Worm (Caenorhabditis elegans): ENCODE results near the gene C27C12.4.
A peak's percentile ranks its signal among the peaks of the same experiment; 100 is the strongest.

The C27C12.4 gene

DNA sequence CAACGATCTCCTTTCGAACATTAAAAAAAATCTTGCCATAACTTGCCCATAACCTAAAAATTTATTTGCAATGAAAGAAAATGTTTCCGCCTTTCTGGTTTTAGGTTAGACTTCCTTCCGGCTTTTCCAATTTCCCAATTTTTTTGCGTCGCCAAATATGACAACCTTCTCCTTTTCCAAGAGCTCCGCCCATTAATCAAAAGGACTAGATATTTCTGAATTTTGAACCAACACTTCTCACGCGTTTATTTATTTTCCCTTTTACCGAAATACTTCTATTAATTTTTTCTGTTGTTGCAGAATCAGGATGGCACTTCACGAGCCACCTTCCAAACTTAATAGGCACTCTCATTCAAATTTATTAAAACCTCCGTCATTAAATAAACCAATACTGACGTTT is 8.2 kb upstream of the C27C12.4 start, which contains the start of gene egrh-1:
Gene egrh-1, plus strand, starts transcription at position 301 of the 400 bp plus-strand sequence.
- TF ChIP-seq fos-1 (tag; optimal IDR thresholded peaks at IDR 0.05) (no peak), efl-1 (optimal IDR thresholded peaks at IDR 0.05) (no peak), efl-1 (GFP tag; optimal IDR thresholded peaks at IDR 0.05 in 1 of 2) (no peak), unc-86 (tag; optimal IDR thresholded peaks at IDR 0.05) (no peak), tbx-2 (tag; optimal IDR thresholded peaks at IDR 0.05) (no peak)

DNA sequence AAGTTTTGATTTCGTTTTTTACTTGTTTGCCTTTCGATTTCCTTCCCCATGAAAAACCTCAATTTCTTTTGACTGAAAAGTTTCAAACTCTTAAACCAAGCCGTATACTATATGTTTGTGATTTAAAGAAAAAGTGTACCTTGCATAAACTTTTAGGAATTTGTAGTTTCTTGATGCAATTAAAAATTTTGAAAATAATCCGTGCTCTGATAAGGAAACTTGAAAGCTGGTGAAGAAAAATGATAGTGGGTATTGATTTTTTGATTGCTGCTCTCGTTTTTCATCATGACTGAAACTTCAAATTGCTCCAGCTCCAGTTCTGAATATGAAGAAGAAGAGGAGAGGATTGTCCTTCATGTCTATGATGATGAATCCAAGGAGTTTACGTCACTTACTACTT is 4.8 kb upstream of the C27C12.4 start, which contains the start of gene acd-3:
Gene acd-3, plus strand, starts transcription at position 222 of the 400 bp plus-strand sequence.
- TF ChIP-seq zag-1 (tag; optimal IDR thresholded peaks at IDR 0.05) (no peak), nhr-85 (tag) (peak; percentile 31)

DNA sequence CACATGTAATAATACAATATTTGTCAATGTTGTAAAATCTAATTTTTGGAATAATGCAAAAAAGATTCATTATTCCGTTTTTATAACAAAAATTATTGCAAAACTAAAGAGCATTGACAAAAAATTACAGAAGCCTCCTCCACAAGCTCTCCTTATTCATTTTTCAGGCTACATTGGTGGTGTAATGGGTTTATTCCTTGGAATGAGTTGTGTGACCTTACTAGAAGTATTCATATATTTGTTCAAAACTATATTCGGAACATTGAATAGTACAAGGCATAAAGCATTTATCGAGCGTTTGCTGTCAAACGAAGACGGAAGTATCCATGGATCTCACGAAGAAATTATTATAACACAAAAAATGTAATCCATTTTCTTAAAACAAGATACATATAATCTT is 2.0 kb upstream of the C27C12.4 start:
- no peak for TF ChIP-seq efl-1 (optimal IDR thresholded peaks at IDR 0.05)
- peak in 1 of 2 experiments; percentile 91 for TF ChIP-seq efl-1 (GFP tag; optimal IDR thresholded peaks at IDR 0.05 in 1 of 2)
- TF ChIP-seq nhr-90 (tag; optimal IDR thresholded peaks at IDR 0.05; ENCODE audit: poor library complexity), result no peak
- TF ChIP-seq unc-86 (tag; optimal IDR thresholded peaks at IDR 0.05), result no peak
- TF ChIP-seq nhr-85 (tag), result no peak

ce11 chrX:14861752-14862151 is 7.9 kb downstream of the C27C12.4 start, which contains the start of gene dmd-4:
Gene dmd-4, minus strand, starts transcription at chrX:14861852.
- no peak for TF ChIP-seq C04F5.9 (tag; optimal IDR thresholded peaks at IDR 0.05)
- no peak for TF ChIP-seq jun-1 (tag; optimal IDR thresholded peaks at IDR 0.05)
- no peak for TF ChIP-seq sup-37 (GFP tag; optimal IDR thresholded peaks at IDR 0.05)
- TF ChIP-seq fkh-8 (tag; optimal IDR thresholded peaks at IDR 0.05), result no peak
- no peak for TF ChIP-seq irx-1 (tag; optimal IDR thresholded peaks at IDR 0.05)
- no peak for TF ChIP-seq nhr-71 (tag; optimal IDR thresholded peaks at IDR 0.05)
- no peak for TF ChIP-seq unc-130 (tag; optimal IDR thresholded peaks at IDR 0.05)
- no peak for TF ChIP-seq nhr-84 (tag; optimal IDR thresholded peaks at IDR 0.05)
- TF ChIP-seq unc-86 (tag; optimal IDR thresholded peaks at IDR 0.05), result no peak
- no peak for TF ChIP-seq nhr-28 (tag; optimal IDR thresholded peaks at IDR 0.05)

- no peak for TF ChIP-seq aha-1 (tag; optimal IDR thresholded peaks at IDR 0.05)
- TF ChIP-seq isw-1 (GFP tag; IDR thresholded peaks at IDR 0.05), result no peak
- TF ChIP-seq lin-35 (GFP tag; optimal IDR thresholded peaks at IDR 0.05), result no peak
- no peak for TF ChIP-seq vab-15 (tag; optimal IDR thresholded peaks at IDR 0.05)
- TF ChIP-seq nhr-71 (tag; optimal IDR thresholded peaks at IDR 0.05), result no peak
- no peak for TF ChIP-seq efl-3 (GFP tag; optimal IDR thresholded peaks at IDR 0.05)
- no peak for TF ChIP-seq nhr-85 (tag)
- TF ChIP-seq nhr-12 (tag; optimal IDR thresholded peaks at IDR 0.05), result no peak
- no peak for TF ChIP-seq ceh-90 (tag; optimal IDR thresholded peaks at IDR 0.05)
- no peak for TF ChIP-seq snpc-4 (tag; optimal IDR thresholded peaks at IDR 0.05)
- no peak for TF ChIP-seq pax-3 (tag; optimal IDR thresholded peaks at IDR 0.05)
- TF ChIP-seq pqm-1 (tag; optimal IDR thresholded peaks at IDR 0.05), result no peak
- TF ChIP-seq sup-37 (GFP tag; optimal IDR thresholded peaks at IDR 0.05), result no peak
- no peak for TF ChIP-seq mef-2 (tag; optimal IDR thresholded peaks at IDR 0.05)
- TF ChIP-seq Y116A8C.19 (tag; optimal IDR thresholded peaks at IDR 0.05; ENCODE audit: borderline replicate concordance), result no peak
- no peak for TF ChIP-seq rnt-1 (tag; optimal IDR thresholded peaks at IDR 0.05)
- no peak for TF ChIP-seq nhr-19 (GFP tag; conservative IDR thresholded peaks at IDR 0.05)
- no peak for TF ChIP-seq F16B12.6 (tag; optimal IDR thresholded peaks at IDR 0.05)
Observed at ce11 chrX:14865744-14866143, 11.9 kb downstream of the C27C12.4 start, which contains the start of gene C27C12.3. Gene C27C12.3, minus strand, starts transcription at chrX:14865844.

ce11 chrX:14868200-14868599 is 14.3 kb downstream of the C27C12.4 start, which contains the start of gene F31F6.1:
Gene F31F6.1, minus strand, starts transcription at chrX:14868300.
- TF ChIP-seq nhr-85 (tag) (no peak), grh-1 (GFP tag; IDR thresholded peaks at IDR 0.05) (no peak), efl-3 (GFP tag; optimal IDR thresholded peaks at IDR 0.05) (no peak), lsy-2 (tag; optimal IDR thresholded peaks at IDR 0.05) (no peak), C34B4.2 (tag; optimal IDR thresholded peaks at IDR 0.05) (no peak), nhr-76 (tag; optimal IDR thresholded peaks at IDR 0.05) (no peak), lin-14 (GFP tag; optimal IDR thresholded peaks at IDR 0.05) (no peak), ceh-90 (tag; optimal IDR thresholded peaks at IDR 0.05) (no peak), nhr-11 (tag; optimal IDR thresholded peaks at IDR 0.05) (no peak), unc-62 (GFP tag; optimal IDR thresholded peaks at IDR 0.05) (no peak), F16B12.6 (tag; optimal IDR thresholded peaks at IDR 0.05) (no peak), rnt-1 (tag; optimal IDR thresholded peaks at IDR 0.05) (no peak), lin-13 (GFP tag; optimal IDR thresholded peaks at IDR 0.05) (no peak), ztf-4 (tag; optimal IDR thresholded peaks at IDR 0.05) (no peak), ceh-63 (GFP tag; optimal IDR thresholded peaks at IDR 0.05) (no peak), nhr-12 (tag; optimal IDR thresholded peaks at IDR 0.05) (no peak), nhr-71 (tag; optimal IDR thresholded peaks at IDR 0.05) (no peak), nhr-20 (tag; optimal IDR thresholded peaks at IDR 0.05) (no peak), fkh-4 (tag; optimal IDR thresholded peaks at IDR 0.05; ENCODE audit: borderline replicate concordance) (no peak)
